Fruit fly (Drosophila melanogaster) whole organism, embryonic: ENCODE data around the gene CG3078.

Experiments used
- Antp ChIP-seq: fragments of 200-800 bp; sonication (Bioruptor generic); optimal IDR thresholded peaks from 3 replicates; lab custom pipeline; 2016; ENCODE audit warnings: missing biosample characterization, missing genetic modification characterization
- B-H1 ChIP-seq: fragments of 200-800 bp; sonication (Bioruptor generic); IDR thresholded peaks from 3 replicates; pipeline ENCODE4 v1.3.6; 2022; ENCODE audit warnings: missing biosample characterization, missing genetic modification characterization
- CG10654 ChIP-seq: fragments of 200-800 bp; sonication (Bioruptor generic); optimal IDR thresholded peaks from 2 replicates; lab custom pipeline; 2016; ENCODE audit warnings: missing biosample characterization, missing genetic modification characterization
- CG12104 ChIP-seq: fragments of 200-800 bp; sonication (Bioruptor generic); optimal IDR thresholded peaks from 3 replicates; lab custom pipeline; 2016; ENCODE audit warnings: missing biosample characterization, missing genetic modification characterization
- CG12236 ChIP-seq: fragments of 200-800 bp; sonication (Bioruptor generic); optimal IDR thresholded peaks from 2 replicates; lab custom pipeline; 2016; ENCODE audit warnings: missing biosample characterization, missing genetic modification characterization
- CG12659 ChIP-seq: fragments of 200-800 bp; sonication (Bioruptor generic); optimal IDR thresholded peaks from 3 replicates; lab custom pipeline; 2017; ENCODE audit warnings: mild to moderate bottlenecking, missing biosample characterization, missing genetic modification reagents, missing genetic modification characterization
- CG14441 ChIP-seq: fragments of 200-800 bp; sonication (Bioruptor generic); IDR thresholded peaks from 2 replicates; pipeline ENCODE4 v1.3.6; 2022; ENCODE audit warnings: missing biosample characterization, missing genetic modification characterization
- CG14710 ChIP-seq: fragments of 200-800 bp; sonication (Bioruptor generic); optimal IDR thresholded peaks from 3 replicates; lab custom pipeline; 2019; ENCODE audit warnings: missing biosample characterization, mild to moderate bottlenecking, missing genetic modification characterization, moderate library complexity
- CG1647 ChIP-seq: fragments of 200-800 bp; sonication (Bioruptor generic); optimal IDR thresholded peaks from 3 replicates; lab custom pipeline; 2016; ENCODE audit warnings: missing biosample characterization, missing genetic modification characterization
- CG16863 ChIP-seq: fragments of 200-800 bp; sonication (Bioruptor generic); optimal IDR thresholded peaks from 3 replicates; lab custom pipeline; 2016; ENCODE audit warnings: missing biosample characterization, missing genetic modification characterization
- CG17361 ChIP-seq: fragments of 200-800 bp; sonication (Bioruptor generic); IDR thresholded peaks from 3 replicates; pipeline ENCODE4 v1.3.6; 2022; ENCODE audit warnings: missing biosample characterization, missing genetic modification characterization
- CG18011 ChIP-seq: fragments of 200-800 bp; sonication (Bioruptor generic); optimal IDR thresholded peaks from 2 replicates; lab custom pipeline; 2017; ENCODE audit warnings: missing biosample characterization, missing genetic modification characterization, mild to moderate bottlenecking, moderate library complexity, missing genotype
- CG2199 ChIP-seq: fragments of 200-800 bp; sonication (Bioruptor generic); IDR thresholded peaks from 3 replicates; pipeline ENCODE4 v1.3.6; 2022; ENCODE audit warnings: missing biosample characterization, missing genetic modification characterization
- CG3065 ChIP-seq: fragments of 200-800 bp; sonication (Bioruptor generic); optimal IDR thresholded peaks from 2 replicates; lab custom pipeline; 2016; ENCODE audit warnings: missing biosample characterization, missing genetic modification characterization
- CG3281 ChIP-seq: fragments of 200-800 bp; sonication (Bioruptor generic); optimal IDR thresholded peaks from 3 replicates; lab custom pipeline; 2017; ENCODE audit warnings: missing biosample characterization, mild to moderate bottlenecking, missing genetic modification characterization
- CG3995 ChIP-seq: fragments of 200-800 bp; sonication (Bioruptor generic); optimal IDR thresholded peaks from 3 replicates; lab custom pipeline; 2016; ENCODE audit warnings: missing biosample characterization, missing genetic modification characterization
- CG4820 ChIP-seq: fragments of 200-800 bp; sonication (Bioruptor generic); optimal IDR thresholded peaks from 3 replicates; lab custom pipeline; 2016; ENCODE audit warnings: missing biosample characterization, missing genetic modification characterization
- E2f2 ChIP-seq: fragments of 200-800 bp; sonication (Bioruptor generic); IDR thresholded peaks from 2 replicates; pipeline ENCODE4 v1.3.6; 2022; ENCODE audit warnings: missing biosample characterization, missing genetic modification characterization
- Gug ChIP-seq: fragments of 200-800 bp; sonication (Bioruptor generic); IDR thresholded peaks from 4 replicates; pipeline ENCODE4 v1.3.6; 2022; ENCODE audit warnings: missing biosample characterization, missing genetic modification characterization
- H2.0 ChIP-seq: fragments of 200-800 bp; sonication (Bioruptor generic); IDR thresholded peaks from 2 replicates; pipeline ENCODE4 v1.3.6; 2022; ENCODE audit warnings: missing biosample characterization, missing genetic modification characterization
- HLH3B ChIP-seq: fragments of 200-800 bp; sonication (Bioruptor generic); IDR thresholded peaks from 2 replicates; pipeline ENCODE4 v1.3.6; 2022; ENCODE audit warnings: missing biosample characterization, missing genetic modification characterization
- HLH4C ChIP-seq: fragments of 200-800 bp; sonication (Bioruptor generic); IDR thresholded peaks from 3 replicates; pipeline ENCODE4 v1.3.6; 2022; ENCODE audit warnings: missing biosample characterization, missing genetic modification characterization; ENCODE audit not compliant: partially characterized antibody
- Kr ChIP-seq: fragments of 200-800 bp; sonication (Bioruptor generic); optimal IDR thresholded peaks from 2 replicates; lab custom pipeline; 2017; ENCODE audit warnings: missing biosample characterization, mild to moderate bottlenecking, missing genetic modification characterization
- Six4 ChIP-seq: fragments of 200-800 bp; sonication (Bioruptor generic); optimal IDR thresholded peaks from 2 replicates; lab custom pipeline; 2016; ENCODE audit warnings: missing biosample characterization, missing genetic modification characterization
- Tbp ChIP-seq: fragments of >200 bp; optimal IDR thresholded peaks from 2 replicates; lab custom pipeline; 2018; ENCODE audit warnings: missing biosample characterization, missing genetic modification characterization
- Xbp1 ChIP-seq: fragments of 200-800 bp; sonication (Bioruptor generic); optimal IDR thresholded peaks from 3 replicates; lab custom pipeline; 2016; ENCODE audit warnings: missing biosample characterization, mild to moderate bottlenecking, missing genetic modification characterization
- ab ChIP-seq: fragments of 200-800 bp; sonication (Bioruptor generic); optimal IDR thresholded peaks from 2 replicates; lab custom pipeline; 2016; ENCODE audit warnings: missing biosample characterization, missing genetic modification characterization
- ac ChIP-seq: fragments of 200-800 bp; sonication (Bioruptor generic); optimal IDR thresholded peaks from 3 replicates; lab custom pipeline; 2017; ENCODE audit warnings: missing biosample characterization, mild to moderate bottlenecking, missing genetic modification characterization
- ara ChIP-seq: fragments of 200-800 bp; sonication (Bioruptor generic); IDR thresholded peaks from 2 replicates; pipeline ENCODE4 v1.3.6; 2022; ENCODE audit warnings: missing biosample characterization, missing genetic modification characterization
- btn ChIP-seq: fragments of 200-800 bp; sonication (Bioruptor generic); optimal IDR thresholded peaks from 2 replicates; lab custom pipeline; 2016; ENCODE audit warnings: missing biosample characterization, missing genetic modification characterization
- dpn ChIP-seq, 2 experiments: fragments of 200-800 bp; sonication (Bioruptor generic); optimal IDR thresholded peaks; 3 replicates each; lab custom pipeline; 2016; ENCODE audit warnings: missing biosample characterization in 2 of 2, missing genetic modification characterization in 2 of 2
- emc ChIP-seq: fragments of 200-800 bp; sonication (Bioruptor generic); optimal IDR thresholded peaks from 2 replicates; lab custom pipeline; 2016; ENCODE audit warnings: missing biosample characterization, missing genetic modification characterization
- esg ChIP-seq: fragments of 200-800 bp; sonication (Bioruptor generic); conservative IDR thresholded peaks from 2 replicates; pipeline ENCODE4 v1.3.6; 2022; ENCODE audit warnings: missing biosample characterization, missing genetic modification characterization
- ewg ChIP-seq: fragments of 200-800 bp; sonication (Bioruptor generic); optimal IDR thresholded peaks from 3 replicates; lab custom pipeline; 2017; ENCODE audit warnings: mild to moderate bottlenecking, missing biosample characterization, missing genetic modification reagents, missing genetic modification characterization
- fd102C ChIP-seq: fragments of 200-800 bp; sonication (Bioruptor generic); optimal IDR thresholded peaks from 2 replicates; lab custom pipeline; 2018; ENCODE audit warnings: missing biosample characterization, mild to moderate bottlenecking, missing genetic modification characterization, moderate library complexity
- gcm2 ChIP-seq: fragments of 200-800 bp; sonication (Bioruptor generic); optimal IDR thresholded peaks from 2 replicates; lab custom pipeline; 2016; ENCODE audit warnings: missing biosample characterization, missing genetic modification characterization
- gt ChIP-seq: fragments of 200-800 bp; sonication (Bioruptor generic); IDR thresholded peaks from 2 replicates; pipeline ENCODE4 v1.3.6; 2022; ENCODE audit warnings: missing biosample characterization, missing genetic modification characterization
- ham ChIP-seq: fragments of 200-800 bp; sonication (Bioruptor generic); IDR thresholded peaks from 2 replicates; pipeline ENCODE4 v1.3.6; 2022; ENCODE audit warnings: missing biosample characterization, missing genetic modification characterization
- hkb ChIP-seq, 2 experiments: fragments of 200-800 bp in 1 of 2; fragments of >200 bp in 1 of 2; sonication (Bioruptor generic) in 1 of 2; IDR thresholded peaks in 1 of 2; optimal IDR thresholded peaks in 1 of 2; 2 replicates each; pipeline versions ENCODE4 v1.3.6 to Lab custom; 2017 to 2022; ENCODE audit warnings: missing biosample characterization in 1 of 2, missing genetic modification characterization in 1 of 2
- hth ChIP-seq: fragments of >200 bp; optimal IDR thresholded peaks from 2 replicates; lab custom pipeline; 2017; ENCODE audit warnings: inconsistent platforms
- jumu ChIP-seq: fragments of 200-800 bp; sonication (Bioruptor generic); optimal IDR thresholded peaks from 3 replicates; lab custom pipeline; 2016; ENCODE audit warnings: missing biosample characterization, missing genetic modification characterization
- ken ChIP-seq: fragments of 200-800 bp; sonication (Bioruptor generic); IDR thresholded peaks from 3 replicates; pipeline ENCODE4 v1.3.6; 2022; ENCODE audit warnings: missing biosample characterization, missing genetic modification characterization
- onecut ChIP-seq: fragments of 200-800 bp; sonication (Bioruptor generic); IDR thresholded peaks from 2 replicates; pipeline ENCODE4 v1.3.6; 2022; ENCODE audit warnings: missing biosample characterization, missing genetic modification characterization
- pum ChIP-seq: fragments of 200-800 bp; sonication (Bioruptor generic); optimal IDR thresholded peaks from 2 replicates; lab custom pipeline; 2016; ENCODE audit warnings: missing biosample characterization, missing genetic modification characterization
- rib ChIP-seq: fragments of 200-800 bp; sonication (Bioruptor generic); IDR thresholded peaks from 2 replicates; pipeline ENCODE4 v1.3.6; 2022; ENCODE audit warnings: missing biosample characterization, missing genetic modification characterization
- sens-2 ChIP-seq: fragments of 200-800 bp; sonication (Bioruptor generic); IDR thresholded peaks from 2 replicates; pipeline ENCODE4 v1.3.6; 2022; ENCODE audit warnings: missing biosample characterization, missing genetic modification characterization
- shn ChIP-seq: fragments of 200-800 bp; sonication (Bioruptor generic); optimal IDR thresholded peaks from 3 replicates; lab custom pipeline; 2016; ENCODE audit warnings: missing biosample characterization, missing genetic modification characterization
- slp2 ChIP-seq: fragments of 200-800 bp; sonication (Bioruptor generic); optimal IDR thresholded peaks from 2 replicates; lab custom pipeline; 2016; ENCODE audit warnings: missing biosample characterization, missing genetic modification characterization
- sr ChIP-seq: fragments of 200-800 bp; sonication (Bioruptor generic); IDR thresholded peaks from 3 replicates; pipeline ENCODE4 v1.3.6; 2022; ENCODE audit warnings: missing biosample characterization, missing genetic modification characterization
- stc ChIP-seq: fragments of 200-800 bp; sonication (Bioruptor generic); IDR thresholded peaks from 2 replicates; pipeline ENCODE4 v1.3.6; 2022; ENCODE audit warnings: missing biosample characterization, missing genetic modification characterization
- tll ChIP-seq, 2 experiments: fragments of 200-800 bp in 1 of 2; fragments of >200 bp in 1 of 2; sonication (Bioruptor generic) in 1 of 2; optimal IDR thresholded peaks; 2 replicates each; lab custom pipeline; 2017 to 2019; ENCODE audit warnings: missing biosample characterization in 2 of 2, missing genetic modification characterization in 2 of 2, mild to moderate bottlenecking in 1 of 2, moderate library complexity in 1 of 2
- z ChIP-seq: fragments of 200-800 bp; sonication (Bioruptor generic); IDR thresholded peaks from 3 replicates; pipeline ENCODE4 v1.3.6; 2022; ENCODE audit warnings: missing biosample characterization, missing genetic modification characterization

Gene CG3078

dm6 chrX:2270557-2270930, 10.9 kb upstream of the CG3078 start, which contains the start of gene CG2924 (continued):
- TF ChIP-seq CG3995 (GFP tag; lab: Kevin White, UChicago) (peak; percentile 24), CG3065 (GFP tag; lab: Kevin White, UChicago) (no peak), hth (no peak), ewg (peak; percentile 77), CG10654 (GFP tag; lab: Kevin White, UChicago) (peak; percentile 29), btn (GFP tag; lab: Kevin White, UChicago) (no peak), CG1647 (GFP tag; lab: Kevin White, UChicago) (peak; percentile 59), jumu (GFP tag; lab: Kevin White, UChicago) (peak; percentile 65), CG16863 (peak; percentile 43), H2.0 (no peak), HLH4C (GFP tag; lab: Robert Waterston, UW) (peak; percentile 99), ab (peak; percentile 56), CG12104 (GFP tag; lab: Kevin White, UChicago) (no peak), ken (GFP tag; lab: Robert Waterston, UW) (peak; percentile 64; the same call in 1 of the 3 replicates), Gug (peak; percentile 89; the same call in 2 of the 4 replicates), hkb (optimal IDR thresholded peaks at IDR 0.05; lab: Kevin White, UChicago) (no peak), hkb (GFP tag; IDR thresholded peaks at IDR 0.05; lab: Robert Waterston, UW) (no peak), ara (GFP tag; lab: Robert Waterston, UW) (0 out of 2 replicates have a peak, but pooled peaks have one; percentile 48), Antp (peak; percentile 86), shn (peak; percentile 45), CG3281 (GFP tag; lab: Kevin White, UChicago) (no peak), Tbp (no peak), pum (GFP tag; lab: Kevin White, UChicago) (peak; percentile 52), Xbp1 (GFP tag; lab: Kevin White, UChicago) (peak; percentile 80), stc (GFP tag; lab: Robert Waterston, UW) (no peak), CG12659 (GFP tag; lab: Kevin White, UChicago) (peak; percentile 83), HLH3B (GFP tag; lab: Robert Waterston, UW) (no peak), ham (GFP tag; lab: Robert Waterston, UW) (no peak), gcm2 (no peak), z (GFP tag; lab: Robert Waterston, UW) (no peak), B-H1 (GFP tag; lab: Robert Waterston, UW) (no peak), fd102C (GFP tag; lab: Kevin White, UChicago) (no peak), Six4 (GFP tag; lab: Kevin White, UChicago) (peak; percentile 19), dpn (GFP tag; optimal IDR thresholded peaks at IDR 0.05; lab: Kevin White, UChicago) (peak; percentile 66 to 81), CG4820 (no peak), CG12236 (GFP tag; lab: Kevin White, UChicago) (no peak), esg (no peak), onecut (no peak), gt (no peak), slp2 (no peak), emc (peak; percentile 67), Kr (GFP tag; lab: Kevin White, UChicago) (no peak), CG14441 (peak; percentile 27; the same call in 1 of the 2 replicates), sens-2 (no peak), CG17361 (0 out of 3 replicates have a peak, but pooled peaks have one; percentile 24), tll (GFP tag; optimal IDR thresholded peaks at IDR 0.05; lab: Kevin White, UChicago) (no peak), CG14710 (tag; lab: Kevin White, UChicago) (peak; percentile 80), sr (GFP tag; lab: Robert Waterston, UW) (peak; percentile 47; the same call in 2 of the 3 replicates), ac (GFP tag; lab: Kevin White, UChicago) (no peak), E2f2 (GFP tag; lab: Robert Waterston, UW) (peak; percentile 95), CG2199 (GFP tag; lab: Robert Waterston, UW) (0 out of 3 replicates have a peak, but pooled peaks have one; percentile 57), CG18011 (GFP tag; lab: Kevin White, UChicago) (peak; percentile 22), rib (GFP tag; lab: Robert Waterston, UW) (peak; percentile 84)
